Fruit fly (Drosophila melanogaster) whole organism, adult: ENCODE measurements around the gene CG43059.

Experiments
- CG11617 ChIP-seq: fragments of 200-800 bp; sonication (Bioruptor generic); optimal IDR thresholded peaks from 2 replicates; lab custom pipeline; 2017; ENCODE audit warnings: mild to moderate bottlenecking, missing biosample characterization, missing genetic modification reagents, missing genetic modification characterization
- CG12768 ChIP-seq: fragments of 200-800 bp; sonication (Bioruptor generic); optimal IDR thresholded peaks from 2 replicates; lab custom pipeline; 2017; ENCODE audit warnings: missing biosample characterization, missing genetic modification characterization, mild to moderate bottlenecking, moderate library complexity, missing genetic modification reagents
- CG14711 ChIP-seq: fragments of 200-800 bp; sonication (Bioruptor generic); optimal IDR thresholded peaks from 2 replicates; lab custom pipeline; 2018; ENCODE audit warnings: missing biosample characterization, mild to moderate bottlenecking, missing genetic modification characterization, moderate library complexity
- CG1620 ChIP-seq: fragments of 200-800 bp; sonication (Bioruptor generic); optimal IDR thresholded peaks from 2 replicates; lab custom pipeline; 2016; ENCODE audit warnings: missing biosample characterization, missing genetic modification characterization
- CG33017 ChIP-seq: fragments of 200-800 bp; sonication (Bioruptor generic); optimal IDR thresholded peaks from 2 replicates; lab custom pipeline; 2018; ENCODE audit warnings: missing biosample characterization, mild to moderate bottlenecking, missing genetic modification characterization, moderate library complexity
- CG5204 ChIP-seq: fragments of 200-800 bp; sonication (Bioruptor generic); optimal IDR thresholded peaks from 2 replicates; lab custom pipeline; 2016; ENCODE audit warnings: missing biosample characterization, missing genetic modification characterization
- CG7045 ChIP-seq: fragments of 200-800 bp; sonication (Bioruptor generic); optimal IDR thresholded peaks from 2 replicates; lab custom pipeline; 2017; ENCODE audit warnings: missing biosample characterization, mild to moderate bottlenecking, missing genetic modification characterization
- CG7101 ChIP-seq: fragments of 200-800 bp; sonication (Bioruptor generic); optimal IDR thresholded peaks from 2 replicates; lab custom pipeline; 2018; ENCODE audit warnings: missing biosample characterization, mild to moderate bottlenecking, missing genetic modification characterization, moderate library complexity
- Clk ChIP-seq: fragments of 200-800 bp; sonication (Bioruptor generic); optimal IDR thresholded peaks from 2 replicates; lab custom pipeline; 2017; ENCODE audit warnings: missing biosample characterization, missing genetic modification characterization
- Crg-1 ChIP-seq: fragments of 200-800 bp; sonication (Bioruptor generic); optimal IDR thresholded peaks from 2 replicates; lab custom pipeline; 2016; ENCODE audit warnings: missing biosample characterization, missing genetic modification characterization
- Hr96 ChIP-seq: fragments of 200-800 bp; sonication (Bioruptor generic); optimal IDR thresholded peaks from 2 replicates; lab custom pipeline; 2016; ENCODE audit warnings: missing biosample characterization, missing genetic modification characterization
- Mnt ChIP-seq: fragments of 200-800 bp; sonication (Bioruptor generic); optimal IDR thresholded peaks from 2 replicates; lab custom pipeline; 2016; ENCODE audit warnings: missing biosample characterization, mild to moderate bottlenecking, missing genetic modification characterization
- bab1 ChIP-seq: fragments of 200-800 bp; sonication (Bioruptor generic); optimal IDR thresholded peaks from 3 replicates; lab custom pipeline; 2019; ENCODE audit warnings: missing biosample characterization, mild to moderate bottlenecking, missing genetic modification characterization, moderate library complexity
- cic ChIP-seq: fragments of 200-800 bp; sonication (Bioruptor generic); optimal IDR thresholded peaks from 2 replicates; lab custom pipeline; 2017; ENCODE audit warnings: missing biosample characterization, mild to moderate bottlenecking, missing genetic modification characterization, moderate library complexity
- cnc ChIP-seq, 2 experiments: fragments of >200 bp; optimal IDR thresholded peaks; 2 replicates each; lab custom pipeline; 2017
- kay ChIP-seq: fragments of 200-800 bp; sonication (Bioruptor generic); peaks from one replicate; lab custom pipeline; 2016; ENCODE audit warnings: missing biosample characterization, missing genetic modification characterization, borderline replicate concordance
- ovo ChIP-seq: fragments of 200-800 bp; sonication (Bioruptor generic); optimal IDR thresholded peaks from 2 replicates; lab custom pipeline; 2016; ENCODE audit warnings: missing biosample characterization, missing genetic modification characterization
- pad ChIP-seq: fragments of 200-800 bp; sonication (Bioruptor generic); optimal IDR thresholded peaks from 3 replicates; lab custom pipeline; 2017; ENCODE audit warnings: missing biosample characterization, missing genetic modification characterization, mild to moderate bottlenecking, moderate library complexity, missing genetic modification reagents
- tj ChIP-seq: fragments of 200-800 bp; sonication (Bioruptor generic); optimal IDR thresholded peaks from 3 replicates; lab custom pipeline; 2017; ENCODE audit warnings: missing biosample characterization, mild to moderate bottlenecking, missing genetic modification characterization, moderate library complexity
- toe ChIP-seq: fragments of 200-800 bp; sonication (Bioruptor generic); optimal IDR thresholded peaks from 2 replicates; lab custom pipeline; 2016; ENCODE audit warnings: missing biosample characterization, missing genetic modification characterization

The CG43059 gene

dm6 chr3L:8358138-8358537, 39.4 kb upstream of the CG43059 start:
- TF ChIP-seq bab1 (GFP tag; lab: Kevin White, UChicago), result peak; percentile 52
- TF ChIP-seq CG33017 (tag; lab: Kevin White, UChicago), result peak; percentile 8
- peak; percentile 65 for TF ChIP-seq CG11617 (GFP tag; lab: Kevin White, UChicago)
- TF ChIP-seq toe (GFP tag; lab: Kevin White, UChicago), result no peak
- TF ChIP-seq ovo (GFP tag; lab: Kevin White, UChicago), result no peak
- TF ChIP-seq kay (GFP tag; lab: Kevin White, UChicago), result no peak
- TF ChIP-seq CG7045, result peak; percentile 6
- peak; percentile 7 for TF ChIP-seq CG12768 (GFP tag; lab: Kevin White, UChicago)
- TF ChIP-seq CG7101 (tag; lab: Kevin White, UChicago), result peak; percentile 37
- TF ChIP-seq cic, result no peak
- TF ChIP-seq CG14711, result peak; percentile 38
- no peak for TF ChIP-seq pad
- no peak for TF ChIP-seq Hr96 (GFP tag; lab: Kevin White, UChicago)
- TF ChIP-seq Mnt (GFP tag; lab: Kevin White, UChicago), result no peak
- TF ChIP-seq CG1620 (GFP tag; lab: Kevin White, UChicago), result no peak

DNA sequence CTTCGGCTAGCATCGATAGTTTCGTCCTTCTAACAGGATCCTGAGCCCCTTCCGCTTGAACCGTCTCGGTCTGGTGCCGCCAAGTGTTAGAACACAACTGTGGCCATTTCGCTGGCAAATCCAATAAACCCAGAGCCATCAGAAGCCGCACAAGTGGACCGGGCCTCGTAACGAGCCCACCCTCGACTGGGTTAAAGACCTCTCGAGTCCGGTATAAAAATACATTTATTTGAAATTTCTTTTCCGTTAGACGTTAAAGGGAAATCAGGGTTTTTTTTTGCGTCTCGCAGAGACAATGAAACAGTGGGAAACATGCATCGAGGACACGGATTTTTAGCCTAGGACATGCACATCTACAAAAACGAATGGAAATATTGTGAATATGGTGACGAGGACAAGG, 37.4 kb upstream of the CG43059 start, which contains the start of gene Culd:
Gene Culd (minus strand): TSS at position 101 of the 400 bp plus-strand sequence.
- TF ChIP-seq CG14711 (no peak), tj (GFP tag; lab: Kevin White, UChicago) (no peak), Hr96 (GFP tag; lab: Kevin White, UChicago) (no peak)

DNA sequence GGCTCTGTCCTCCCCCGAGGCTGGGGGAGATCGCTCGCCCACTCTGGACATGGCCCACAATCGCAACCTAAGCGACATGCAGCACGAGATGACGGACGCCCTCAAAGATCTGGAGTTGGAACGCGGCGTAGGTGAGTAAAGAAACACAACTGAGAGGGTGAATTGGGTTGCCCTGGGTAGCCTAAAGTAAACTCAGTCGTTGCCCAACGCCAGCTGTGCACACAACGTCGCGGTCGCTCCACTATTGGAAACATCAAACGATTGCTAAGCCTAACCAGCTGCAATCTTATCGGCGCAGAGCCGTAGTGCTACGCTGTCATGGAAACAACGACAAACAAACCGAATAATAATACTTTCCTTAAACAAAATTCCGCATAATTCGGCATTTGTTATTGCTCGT, 28.6 kb upstream of the CG43059 start:
- no peak for TF ChIP-seq Mnt (GFP tag; lab: Kevin White, UChicago)
- TF ChIP-seq Hr96 (GFP tag; lab: Kevin White, UChicago), result no peak
- TF ChIP-seq CG7101 (tag; lab: Kevin White, UChicago), result peak; percentile 16
- no peak for TF ChIP-seq tj (GFP tag; lab: Kevin White, UChicago)
- no peak for TF ChIP-seq kay (GFP tag; lab: Kevin White, UChicago)
- TF ChIP-seq bab1 (GFP tag; lab: Kevin White, UChicago), result no peak

- TF ChIP-seq cnc (optimal IDR thresholded peaks at IDR 0.05; lab: Kevin White, UChicago), result no peak
- peak; percentile 76 for TF ChIP-seq CG12768 (GFP tag; lab: Kevin White, UChicago)
- peak; percentile 81 for TF ChIP-seq pad
- TF ChIP-seq toe (GFP tag; lab: Kevin White, UChicago), result peak; percentile 77
- TF ChIP-seq ovo (GFP tag; lab: Kevin White, UChicago), result peak; percentile 50
- peak; percentile 56 for TF ChIP-seq Clk (GFP tag; lab: Kevin White, UChicago)
- TF ChIP-seq CG5204 (GFP tag; lab: Kevin White, UChicago), result no peak
- TF ChIP-seq CG1620 (GFP tag; lab: Kevin White, UChicago), result peak; percentile 79
- peak; percentile 62 for TF ChIP-seq tj (GFP tag; lab: Kevin White, UChicago)
- peak; percentile 68 for TF ChIP-seq Crg-1
- peak; percentile 89 for TF ChIP-seq CG7101 (tag; lab: Kevin White, UChicago)
- peak; percentile 80 for TF ChIP-seq bab1 (GFP tag; lab: Kevin White, UChicago)
- TF ChIP-seq Mnt (GFP tag; lab: Kevin White, UChicago), result peak; percentile 94
- TF ChIP-seq CG7045, result peak; percentile 80
- no peak for TF ChIP-seq cic
- TF ChIP-seq CG33017 (tag; lab: Kevin White, UChicago), result peak; percentile 83
- TF ChIP-seq CG14711, result peak; percentile 89
- peak; percentile 65 for TF ChIP-seq Hr96 (GFP tag; lab: Kevin White, UChicago)
- TF ChIP-seq kay (GFP tag; lab: Kevin White, UChicago), result no peak
- TF ChIP-seq CG11617 (GFP tag; lab: Kevin White, UChicago), result peak; percentile 88
These were observed 27.6 kb upstream of the CG43059 start, which contains the start of the genes CG7182 and GAPcenA for dm6 chr3L:8346100-8346980. TSS of gene CG7182 (minus strand) at chr3L:8346382. TSS of gene GAPcenA (plus strand) at chr3L:8346561.

DNA sequence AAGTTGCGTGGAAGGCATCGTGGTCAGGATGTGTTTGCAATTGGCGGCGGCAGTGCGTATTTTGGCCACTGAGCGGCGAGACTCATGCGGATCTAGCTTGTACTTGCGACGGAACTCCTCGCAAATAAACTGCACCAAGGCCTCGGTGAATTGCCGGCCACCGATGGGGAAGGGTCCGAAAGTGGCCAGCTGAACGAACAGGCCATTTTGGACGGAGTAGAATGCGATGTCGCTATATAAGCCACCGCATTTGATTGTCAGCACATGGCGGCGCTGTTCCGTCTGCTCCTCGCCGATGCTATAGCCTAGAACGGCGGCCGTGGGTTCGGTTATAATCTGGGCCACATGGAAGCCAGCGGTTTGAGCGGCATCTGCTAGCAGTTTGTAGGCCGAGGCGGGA, 26.4 kb upstream of the CG43059 start:
- TF ChIP-seq CG1620 (GFP tag; lab: Kevin White, UChicago), result no peak
- TF ChIP-seq cnc (optimal IDR thresholded peaks at IDR 0.05; lab: Kevin White, UChicago), result no peak
- TF ChIP-seq CG14711, result no peak
- no peak for TF ChIP-seq cic
- TF ChIP-seq Crg-1, result no peak
- TF ChIP-seq kay (GFP tag; lab: Kevin White, UChicago), result no peak
- TF ChIP-seq Clk (GFP tag; lab: Kevin White, UChicago), result no peak
- TF ChIP-seq CG33017 (tag; lab: Kevin White, UChicago), result no peak
- TF ChIP-seq CG7045, result no peak
- no peak for TF ChIP-seq toe (GFP tag; lab: Kevin White, UChicago)
- no peak for TF ChIP-seq CG7101 (tag; lab: Kevin White, UChicago)
